Worm (Caenorhabditis elegans) whole organism, L2 larva: Measurements from ENCODE around the gene clp-10.
A peak's percentile ranks its signal among the peaks of the same experiment; 100 is the strongest.

Experiments used
- ama-1 ChIP-seq: fragments of 150-350 bp; optimal IDR thresholded peaks from 2 replicates; lab custom pipeline; 2018; ENCODE audit warnings: inconsistent platforms
- blmp-1 ChIP-seq: sonication (generic microtip); optimal IDR thresholded peaks from 2 replicates; lab custom pipeline; 2017; ENCODE audit warnings: missing genetic modification characterization, mild to moderate bottlenecking, missing compliant biosample characterization, antibody characterized with exemption, moderate library complexity; ENCODE audit not compliant: insufficient read depth
- fos-1 ChIP-seq: fragments of 150-350 bp; optimal IDR thresholded peaks from 2 replicates; lab custom pipeline; 2014; ENCODE audit warnings: missing biosample characterization, missing genetic modification characterization
- lin-39 ChIP-seq: fragments of 150-350 bp; optimal IDR thresholded peaks from 2 replicates; lab custom pipeline; 2014; ENCODE audit warnings: missing biosample characterization, missing genetic modification reagents, missing genetic modification characterization
- nhr-11 ChIP-seq: fragments of 150-350 bp; optimal IDR thresholded peaks from 2 replicates; lab custom pipeline; 2014; ENCODE audit warnings: missing biosample characterization, missing genetic modification characterization
- nhr-237 ChIP-seq: fragments of 150-350 bp; optimal IDR thresholded peaks from 2 replicates; lab custom pipeline; 2014; ENCODE audit warnings: missing biosample characterization, missing genetic modification characterization
- snpc-4 ChIP-seq: fragments of 150-350 bp; optimal IDR thresholded peaks from 2 replicates; lab custom pipeline; 2014; ENCODE audit warnings: missing biosample characterization, missing genetic modification characterization

- TF ChIP-seq nhr-11 (tag; lab: Kevin White, UChicago), result no peak
- TF ChIP-seq snpc-4 (tag; lab: Kevin White, UChicago), result no peak
- no peak for TF ChIP-seq nhr-237 (tag; lab: Kevin White, UChicago)
- TF ChIP-seq blmp-1 (tag; lab: Kevin White, UChicago), result no peak
- TF ChIP-seq lin-39 (tag; lab: Kevin White, UChicago), result no peak
- TF ChIP-seq ama-1 (lab: Kevin White, UChicago), result peak; percentile 17
- TF ChIP-seq fos-1 (tag; lab: Kevin White, UChicago), result no peak
Measured at ce11 chrIII:66160-66559, 28.1 kb upstream of the clp-10 start, which contains the start of gene pck-1.
